Worm (Caenorhabditis elegans) whole organism, L1 larva: Measurements from ENCODE around the gene F48E8.4.

ENCODE experiments used
- F16B12.6 ChIP-seq: fragments of 150-350 bp; optimal IDR thresholded peaks from 2 replicates; lab custom pipeline; 2014; ENCODE audit warnings: missing biosample characterization, missing genetic modification characterization
- aha-1 ChIP-seq: fragments of 150-350 bp; optimal IDR thresholded peaks from 2 replicates; lab custom pipeline; 2014; ENCODE audit warnings: missing biosample characterization, missing genetic modification characterization
- elt-3 ChIP-seq, 6 experiments: fragments of 150-350 bp in 1 of 6; sonication (generic microtip); optimal IDR thresholded peaks; 2 replicates each; lab custom pipeline; 2017 to 2018; ENCODE audit warnings: missing biosample characterization in 6 of 6, missing genetic modification characterization in 6 of 6, inconsistent platforms in 1 of 6
- fkh-8 ChIP-seq: sonication (generic microtip); optimal IDR thresholded peaks from 2 replicates; lab custom pipeline; 2016; ENCODE audit warnings: mild to moderate bottlenecking, missing genetic modification characterization, missing compliant biosample characterization
- lir-3 ChIP-seq: sonication (generic microtip); optimal IDR thresholded peaks from 2 replicates; lab custom pipeline; 2016; ENCODE audit warnings: mild to moderate bottlenecking, missing genetic modification characterization, moderate library complexity, missing compliant biosample characterization; ENCODE audit not compliant: poor library complexity
- lsy-2 ChIP-seq, 2 experiments: fragments of 150-350 bp; optimal IDR thresholded peaks; 2 replicates each; lab custom pipeline; 2014; ENCODE audit warnings: missing biosample characterization in 2 of 2, missing genetic modification characterization in 2 of 2
- nhr-237 ChIP-seq: fragments of 150-350 bp; optimal IDR thresholded peaks from 2 replicates; lab custom pipeline; 2014; ENCODE audit warnings: missing biosample characterization, missing genetic modification characterization
- nhr-76 ChIP-seq: sonication (generic microtip); optimal IDR thresholded peaks from 2 replicates; lab custom pipeline; 2017; ENCODE audit warnings: missing biosample characterization, missing genetic modification characterization
- nhr-77 ChIP-seq: fragments of 150-350 bp; optimal IDR thresholded peaks from 2 replicates; lab custom pipeline; 2014; ENCODE audit warnings: missing biosample characterization, missing genetic modification characterization
- unc-86 ChIP-seq: sonication (generic microtip); optimal IDR thresholded peaks from 2 replicates; lab custom pipeline; 2016; ENCODE audit warnings: missing genetic modification characterization, missing compliant biosample characterization
- zag-1 ChIP-seq: fragments of 150-350 bp; optimal IDR thresholded peaks from 2 replicates; lab custom pipeline; 2014; ENCODE audit warnings: missing biosample characterization, missing genetic modification characterization

- TF ChIP-seq lir-3 (tag; lab: Kevin White, UChicago) = no peak
- TF ChIP-seq zag-1 (tag; lab: Kevin White, UChicago) = no peak
- no peak for TF ChIP-seq nhr-77 (tag; lab: Kevin White, UChicago)
- no peak for TF ChIP-seq aha-1 (tag; lab: Kevin White, UChicago)
- TF ChIP-seq F16B12.6 (tag; lab: Kevin White, UChicago) = no peak
- no peak for TF ChIP-seq nhr-76 (tag; lab: Kevin White, UChicago)
- TF ChIP-seq fkh-8 = no peak
- no peak for TF ChIP-seq elt-3 (tag; optimal IDR thresholded peaks at IDR 0.05; lab: Kevin White, UChicago)
- no peak for TF ChIP-seq nhr-237
- TF ChIP-seq lsy-2 (tag; optimal IDR thresholded peaks at IDR 0.05; lab: Kevin White, UChicago) = no peak
- no peak for TF ChIP-seq unc-86
These were observed 3.0 kb upstream of the F48E8.4 start, which contains the start of gene paa-1 for ce11 chrIII:5450430-5450829.
